Worm (Caenorhabditis elegans): ENCODE measurements around the gene gpa-13.

The gpa-13 gene

ce11 chrV:12728062-12728665 is 26.6 kb downstream of the gpa-13 start, which contains the start of the genes rpl-28 and mrpl-49:
Gene rpl-28, minus strand, starts transcription at chrV:12728112.
Gene mrpl-49, plus strand, starts transcription at chrV:12728631.
- no peak for TF ChIP-seq unc-62 (GFP tag; optimal IDR thresholded peaks at IDR 0.05)

ce11 chrV:12727104-12727637 is 27.6 kb downstream of the gpa-13 start, which contains the start of gene R11D1.13:
Gene R11D1.13, plus strand, starts transcription at chrV:12727154.
- no peak for TF ChIP-seq unc-62 (GFP tag; optimal IDR thresholded peaks at IDR 0.05)

- TF ChIP-seq unc-62 (GFP tag; optimal IDR thresholded peaks at IDR 0.05): no peak
These were observed 28.8 kb downstream of the gpa-13 start, which contains the start of gene R11D1.12 for ce11 chrV:12725893-12726292. Gene R11D1.12, minus strand, starts transcription at chrV:12725993.

ce11 chrV:12719713-12720112 is 35.0 kb downstream of the gpa-13 start, which contains the start of gene R11D1.7:
Gene R11D1.7, plus strand, starts transcription at chrV:12720013.
- TF ChIP-seq unc-62 (GFP tag; optimal IDR thresholded peaks at IDR 0.05): no peak

- TF ChIP-seq unc-62 (GFP tag; optimal IDR thresholded peaks at IDR 0.05): no peak
These were observed 36.1 kb downstream of the gpa-13 start, which contains the start of gene str-181 for ce11 chrV:12718622-12719021. Gene str-181, minus strand, starts transcription at chrV:12718722.

ce11 chrV:12716447-12716846 is 38.3 kb downstream of the gpa-13 start, which contains the start of gene str-178:
Gene str-178, minus strand, starts transcription at chrV:12716547.
- TF ChIP-seq unc-62 (GFP tag; optimal IDR thresholded peaks at IDR 0.05): no peak

- TF ChIP-seq unc-62 (GFP tag; optimal IDR thresholded peaks at IDR 0.05): no peak
These were observed 40.6 kb downstream of the gpa-13 start, which contains the start of gene R11D1.4 for ce11 chrV:12714120-12714519. Gene R11D1.4, minus strand, starts transcription at chrV:12714220.

- TF ChIP-seq unc-62 (GFP tag; optimal IDR thresholded peaks at IDR 0.05): no peak
These were observed 42.7 kb downstream of the gpa-13 start, which contains the start of gene R11D1.3 for ce11 chrV:12711999-12712398. Gene R11D1.3, minus strand, starts transcription at chrV:12712099.

- no peak for TF ChIP-seq unc-62 (GFP tag; optimal IDR thresholded peaks at IDR 0.05)
These were observed 46.4 kb downstream of the gpa-13 start, which contains the start of gene R11D1.2 for ce11 chrV:12708305-12708704. Gene R11D1.2, plus strand, starts transcription at chrV:12708605.

ce11 chrV:12706511-12706910 is 48.2 kb downstream of the gpa-13 start:
- TF ChIP-seq unc-62 (GFP tag; optimal IDR thresholded peaks at IDR 0.05): no peak

- no peak for TF ChIP-seq unc-62 (GFP tag; optimal IDR thresholded peaks at IDR 0.05)
These were observed 50.7 kb downstream of the gpa-13 start, which contains the start of gene R11D1.1 for ce11 chrV:12704077-12704476. Gene R11D1.1, plus strand, starts transcription at chrV:12704377.
